Worm (Caenorhabditis elegans) whole organism, L3 larva: Measurements from ENCODE around the gene F35C11.2.

Experiments used
- elt-1 ChIP-seq: fragments of 150-350 bp; optimal IDR thresholded peaks from 2 replicates; lab custom pipeline; 2014; ENCODE audit warnings: missing biosample characterization, missing genetic modification characterization
- lin-15B ChIP-seq: fragments of 150-350 bp; optimal IDR thresholded peaks from 2 replicates; lab custom pipeline; 2014; ENCODE audit warnings: missing biosample characterization, missing genetic modification characterization
- nhr-12 ChIP-seq: fragments of 150-350 bp; optimal IDR thresholded peaks from 2 replicates; lab custom pipeline; 2014; ENCODE audit warnings: missing biosample characterization, missing genetic modification characterization
- nhr-76 ChIP-seq: fragments of 150-350 bp; sonication (generic microtip); optimal IDR thresholded peaks from 5 replicates; lab custom pipeline; 2014; ENCODE audit warnings: missing biosample characterization, missing genetic modification characterization
- nhr-77 ChIP-seq: fragments of 150-350 bp; optimal IDR thresholded peaks from 2 replicates; lab custom pipeline; 2014; ENCODE audit warnings: missing biosample characterization, missing genetic modification characterization
- skn-1 ChIP-seq: fragments of 150-350 bp; optimal IDR thresholded peaks from 2 replicates; lab custom pipeline; 2014; ENCODE audit warnings: missing biosample characterization, missing genetic modification characterization
- unc-62 ChIP-seq: fragments of 150-350 bp; sonication (generic microtip); optimal IDR thresholded peaks from 4 replicates; lab custom pipeline; 2014; ENCODE audit warnings: missing biosample characterization, missing genetic modification reagents, missing genetic modification characterization
- ztf-4 ChIP-seq: fragments of 150-350 bp; optimal IDR thresholded peaks from 2 replicates; lab custom pipeline; 2014; ENCODE audit warnings: missing biosample characterization, missing genetic modification characterization

ce11 chrII:8225914-8226313 is 22.7 kb downstream of the F35C11.2 start:
- TF ChIP-seq nhr-12 (tag; lab: Kevin White, UChicago) (no peak), lin-15B (tag; lab: Kevin White, UChicago) (no peak), skn-1 (tag; lab: Kevin White, UChicago) (no peak), ztf-4 (tag; lab: Kevin White, UChicago) (no peak), elt-1 (tag; lab: Kevin White, UChicago) (no peak), nhr-76 (tag; lab: Kevin White, UChicago) (no peak), unc-62 (GFP tag; lab: Kevin White, UChicago) (no peak), nhr-77 (tag; lab: Kevin White, UChicago) (no peak)
